Worm (Caenorhabditis elegans) whole organism, L2 larva: ENCODE data around the gene rsf-1.

Experiments
- ama-1 ChIP-seq: fragments of 150-350 bp; optimal IDR thresholded peaks from 2 replicates; lab custom pipeline; 2018; ENCODE audit warnings: inconsistent platforms
- blmp-1 ChIP-seq: sonication (generic microtip); optimal IDR thresholded peaks from 2 replicates; lab custom pipeline; 2017; ENCODE audit warnings: missing genetic modification characterization, mild to moderate bottlenecking, missing compliant biosample characterization, antibody characterized with exemption, moderate library complexity; ENCODE audit not compliant: insufficient read depth
- ceh-82 ChIP-seq: fragments of 150-350 bp; optimal IDR thresholded peaks from 2 replicates; lab custom pipeline; 2014; ENCODE audit warnings: missing biosample characterization, missing genetic modification characterization
- gmeb-1 ChIP-seq: fragments of 150-350 bp; optimal IDR thresholded peaks from 2 replicates; lab custom pipeline; 2014; ENCODE audit warnings: missing biosample characterization, missing genetic modification characterization
- mab-5 ChIP-seq: fragments of 150-350 bp; optimal IDR thresholded peaks from 2 replicates; lab custom pipeline; 2014; ENCODE audit warnings: missing biosample characterization, missing genetic modification characterization
- nhr-23 ChIP-seq: fragments of 150-350 bp; optimal IDR thresholded peaks from 2 replicates; lab custom pipeline; 2014; ENCODE audit warnings: missing biosample characterization, missing genetic modification reagents, missing genetic modification characterization
- nhr-237 ChIP-seq: fragments of 150-350 bp; optimal IDR thresholded peaks from 2 replicates; lab custom pipeline; 2014; ENCODE audit warnings: missing biosample characterization, missing genetic modification characterization
- skn-1 ChIP-seq: sonication (generic microtip); optimal IDR thresholded peaks from 2 replicates; lab custom pipeline; 2017; ENCODE audit warnings: missing biosample characterization, missing genetic modification characterization
- sma-9 ChIP-seq, 2 experiments: fragments of 150-350 bp in 1 of 2; sonication (generic microtip) in 1 of 2; optimal IDR thresholded peaks; 2 replicates each; lab custom pipeline; 2014 to 2016; ENCODE audit warnings: missing genetic modification characterization in 2 of 2, mild to moderate bottlenecking in 1 of 2, missing biosample characterization in 1 of 2, missing compliant biosample characterization in 1 of 2, missing genetic modification reagents in 1 of 2, moderate library complexity in 1 of 2
- zag-1 ChIP-seq: fragments of 150-350 bp; optimal IDR thresholded peaks from 2 replicates; lab custom pipeline; 2014; ENCODE audit warnings: missing biosample characterization, missing genetic modification characterization
- ztf-4 ChIP-seq: fragments of 150-350 bp; optimal IDR thresholded peaks from 2 replicates; lab custom pipeline; 2014; ENCODE audit warnings: missing biosample characterization, missing genetic modification characterization

DNA sequence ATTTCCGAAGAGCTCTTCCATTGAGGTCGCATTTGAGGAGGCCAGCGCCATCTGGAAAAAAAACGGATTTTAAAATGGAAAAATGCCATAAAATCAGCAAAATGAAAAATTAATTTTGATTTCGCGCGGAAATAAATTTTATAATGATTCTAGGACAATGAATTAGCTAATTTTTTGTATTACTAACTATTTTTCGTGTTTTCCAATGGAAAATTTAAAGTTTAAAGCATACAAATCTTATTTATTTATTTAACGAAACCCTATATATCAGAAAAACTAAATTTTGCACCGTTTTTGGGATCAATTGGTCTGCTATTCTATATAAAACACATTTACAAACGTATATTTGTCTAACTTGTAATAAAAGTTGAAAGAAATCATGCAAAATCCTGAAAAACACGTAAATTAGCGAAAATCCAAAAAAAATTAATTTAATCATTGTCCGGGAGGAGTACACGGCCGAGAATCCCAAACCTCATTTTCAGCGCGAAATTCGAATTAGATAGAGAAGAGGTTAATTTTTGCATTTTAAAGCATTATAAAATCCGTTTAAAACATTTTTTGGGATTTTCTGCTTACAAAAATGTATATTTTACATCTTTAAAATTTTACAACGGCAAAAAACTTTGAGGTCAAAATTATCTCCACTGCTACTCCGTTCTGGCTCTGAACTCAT lies 16.0 kb upstream of the rsf-1 start, which contains the start of gene C47G2.3:
- peak; percentile 78 for TF ChIP-seq gmeb-1
- no peak for TF ChIP-seq skn-1 (tag; lab: Kevin White, UChicago)
- no peak for TF ChIP-seq ama-1 (lab: Kevin White, UChicago)
- no peak for TF ChIP-seq ztf-4 (tag; lab: Kevin White, UChicago)
- no peak for TF ChIP-seq zag-1
- no peak for TF ChIP-seq mab-5 (tag; lab: Kevin White, UChicago)
- no peak for TF ChIP-seq nhr-237
- TF ChIP-seq nhr-23 = no peak
- no peak for TF ChIP-seq ceh-82 (tag; lab: Kevin White, UChicago)
- no peak for TF ChIP-seq blmp-1
- TF ChIP-seq sma-9 (GFP tag; optimal IDR thresholded peaks at IDR 0.05; lab: Kevin White, UChicago) = peak; percentile 63
- TF ChIP-seq sma-9 (tag; optimal IDR thresholded peaks at IDR 0.05; lab: Kevin White, UChicago) = no peak
